Fruit fly (Drosophila melanogaster): ENCODE measurements around the gene S-Lap2.

The S-Lap2 gene

DNA sequence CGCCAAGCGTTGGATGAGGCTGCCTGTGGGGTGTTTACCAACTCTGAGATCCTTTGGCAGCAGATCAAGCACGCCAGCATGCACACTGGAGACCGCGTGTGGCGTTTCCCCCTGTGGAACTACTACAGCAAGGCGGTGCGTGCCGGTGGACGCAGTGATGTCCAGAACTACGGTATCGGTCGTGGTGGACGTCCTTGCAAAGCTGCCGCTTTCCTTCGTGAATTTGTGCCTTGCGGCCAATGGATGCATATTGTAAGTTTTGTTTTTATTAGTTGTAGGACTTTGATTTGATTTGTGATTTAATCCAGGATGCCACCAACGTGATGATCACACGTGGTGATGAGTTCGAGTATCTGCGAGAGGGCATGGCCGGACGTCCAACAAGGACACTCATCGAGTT is 1.8 kb downstream of the S-Lap2 start:
- TF ChIP-seq psq (optimal IDR thresholded peaks at IDR 0.05) = no peak
- TF ChIP-seq Myc (optimal IDR thresholded peaks at IDR 0.05) = no peak
- TF ChIP-seq h (optimal IDR thresholded peaks at IDR 0.05) = no peak
- no peak for TF ChIP-seq insv (optimal IDR thresholded peaks at IDR 0.05)

DNA sequence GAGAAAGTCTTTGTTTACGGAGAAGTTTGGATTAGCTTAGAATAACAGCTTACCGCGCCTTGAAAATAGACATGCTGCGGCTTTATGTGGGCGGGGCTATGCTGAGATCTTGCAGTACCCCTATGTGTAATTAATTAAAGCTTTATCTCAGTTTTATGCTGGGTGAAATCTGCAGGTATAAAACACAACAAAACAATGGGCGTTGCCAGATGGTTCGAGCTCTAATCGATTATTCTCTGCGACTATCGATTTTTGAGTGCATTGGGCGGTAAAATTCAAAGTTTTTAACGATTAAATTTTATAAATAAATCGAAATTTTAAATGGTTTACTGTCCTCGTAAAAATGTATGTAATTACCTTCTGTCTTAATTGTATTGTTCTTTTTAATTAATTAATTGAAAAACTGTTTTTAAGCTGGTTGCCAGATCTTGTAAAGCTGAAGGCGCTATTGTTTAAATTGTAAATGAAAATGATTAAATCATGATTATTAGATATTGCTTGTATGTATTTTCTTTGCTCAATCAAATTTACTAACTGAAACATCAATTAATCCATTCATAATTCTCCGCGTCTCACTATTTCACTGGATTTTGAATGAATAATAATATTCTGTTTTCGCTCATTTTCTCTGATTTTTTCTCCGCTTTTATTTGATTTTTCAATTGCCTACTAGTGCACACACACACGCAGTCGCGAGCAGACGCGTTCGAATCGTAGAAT is 4.2 kb downstream of the S-Lap2 start, which contains the start of the genes GAPsec and Zasp66:
TSS of gene GAPsec (minus strand) at position 200 of the 720 bp plus-strand sequence.
TSS of gene Zasp66 (plus strand) at position 670 of the 720 bp plus-strand sequence.
- TF ChIP-seq Myc (optimal IDR thresholded peaks at IDR 0.05) (no peak), ttk (optimal IDR thresholded peaks at IDR 0.05) (no peak), insv (optimal IDR thresholded peaks at IDR 0.05) (no peak), h (optimal IDR thresholded peaks at IDR 0.05) (no peak), Sin3A (optimal IDR thresholded peaks at IDR 0.05) (no peak)

DNA sequence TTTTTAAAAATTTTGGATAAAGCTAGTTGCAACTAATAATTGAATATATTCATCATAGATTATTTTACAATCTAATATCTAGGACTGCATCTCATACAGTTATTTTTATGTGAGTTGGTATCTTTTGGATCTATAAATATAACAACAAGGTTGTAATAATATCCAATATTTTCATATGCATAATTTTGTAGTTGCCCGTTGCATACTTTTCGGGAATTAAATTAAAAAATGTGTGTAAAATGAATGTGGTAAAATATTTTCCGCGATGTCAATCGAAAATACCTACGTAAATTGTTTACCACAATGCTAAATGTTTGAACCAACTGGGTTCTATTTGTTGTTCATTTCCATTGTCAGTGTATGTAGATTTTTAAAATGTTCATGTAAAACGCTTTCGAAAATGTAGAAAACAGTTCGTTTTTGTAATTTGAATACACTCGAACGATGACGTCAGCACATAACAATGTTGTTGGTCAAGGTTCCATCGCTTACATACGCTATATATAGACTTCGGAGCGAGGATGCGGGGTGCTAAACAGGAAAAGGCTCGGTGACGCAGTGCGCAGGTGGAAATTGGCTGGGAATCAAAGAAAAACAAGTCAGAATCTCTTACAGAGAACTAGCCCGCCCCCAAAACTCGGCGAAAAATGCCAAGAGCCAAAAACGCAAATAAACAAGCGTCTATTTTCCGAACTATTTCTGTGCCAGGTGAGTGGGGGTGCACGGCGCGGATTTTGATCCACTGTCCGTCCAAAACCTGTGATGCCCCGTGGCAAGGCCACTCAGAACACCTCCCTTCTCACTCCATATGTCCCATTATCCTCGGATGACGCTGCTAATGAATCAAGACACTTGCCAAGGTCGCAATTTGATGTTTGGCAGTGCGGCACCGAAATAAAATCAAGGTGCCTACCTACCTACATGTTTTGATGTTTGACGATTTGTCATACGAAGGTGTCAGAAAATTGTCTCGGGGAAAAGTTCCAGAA is 8.4 kb downstream of the S-Lap2 start:
- TF ChIP-seq Myc (optimal IDR thresholded peaks at IDR 0.05) (no peak), ttk (optimal IDR thresholded peaks at IDR 0.05) (no peak), insv (optimal IDR thresholded peaks at IDR 0.05) (no peak), h (optimal IDR thresholded peaks at IDR 0.05) (no peak)

dm6 chr3L:8628964-8629363 is 9.3 kb downstream of the S-Lap2 start:
- TF ChIP-seq Sin3A (optimal IDR thresholded peaks at IDR 0.05) (no peak), insv (optimal IDR thresholded peaks at IDR 0.05) (no peak), psq (optimal IDR thresholded peaks at IDR 0.05) (no peak), ttk (optimal IDR thresholded peaks at IDR 0.05) (no peak), h (optimal IDR thresholded peaks at IDR 0.05) (no peak), Myc (optimal IDR thresholded peaks at IDR 0.05) (no peak)

dm6 chr3L:8629701-8630343 is 10.1 kb downstream of the S-Lap2 start:
- no peak for TF ChIP-seq insv (optimal IDR thresholded peaks at IDR 0.05)
- TF ChIP-seq psq (optimal IDR thresholded peaks at IDR 0.05) = no peak
- no peak for TF ChIP-seq Sin3A (optimal IDR thresholded peaks at IDR 0.05)
- TF ChIP-seq h (optimal IDR thresholded peaks at IDR 0.05) = no peak
- no peak for TF ChIP-seq ttk (optimal IDR thresholded peaks at IDR 0.05)
- no peak for TF ChIP-seq Myc (optimal IDR thresholded peaks at IDR 0.05)

DNA sequence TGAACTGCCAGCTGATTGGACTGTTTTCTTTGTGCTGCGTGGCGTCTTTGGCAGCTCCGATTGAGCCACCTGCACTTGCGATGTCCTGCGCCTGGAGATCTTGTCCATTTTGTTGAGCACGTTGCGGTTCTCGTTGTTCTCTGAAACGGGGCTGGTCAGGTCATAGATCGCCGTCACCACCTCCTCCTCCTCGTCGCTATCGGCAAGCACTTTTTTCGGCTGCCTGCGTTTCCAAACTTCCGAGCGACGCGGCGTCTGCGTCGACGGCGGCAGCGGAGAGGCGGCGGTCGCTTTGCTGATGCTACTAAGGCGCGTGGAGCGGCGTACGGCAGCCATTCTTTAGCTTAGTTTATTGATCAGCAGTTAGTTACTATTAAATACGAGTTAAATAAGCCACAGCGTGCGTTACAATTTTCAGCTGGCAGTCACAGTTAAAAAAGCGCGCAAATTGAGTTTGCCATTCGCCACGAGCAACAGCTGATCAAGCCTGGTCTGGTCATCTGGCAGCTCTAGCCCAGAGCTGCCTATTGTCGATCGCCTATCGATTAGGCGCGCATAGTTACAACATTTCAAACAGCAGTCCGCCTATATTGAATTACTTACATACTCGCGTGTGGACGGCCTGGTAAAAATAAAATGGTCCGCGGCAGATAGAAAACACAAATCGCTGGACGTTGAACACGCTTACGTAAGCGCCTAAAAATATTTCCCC is 14.1 kb downstream of the S-Lap2 start, which contains the start of gene Cdc6:
TSS of gene Cdc6 (minus strand) at position 456 of the 712 bp plus-strand sequence.
- no peak for TF ChIP-seq insv (optimal IDR thresholded peaks at IDR 0.05)
- TF ChIP-seq Myc (optimal IDR thresholded peaks at IDR 0.05) = no peak
- no peak for TF ChIP-seq ttk (optimal IDR thresholded peaks at IDR 0.05)
- TF ChIP-seq h (optimal IDR thresholded peaks at IDR 0.05) = no peak
- no peak for TF ChIP-seq psq (optimal IDR thresholded peaks at IDR 0.05)
- TF ChIP-seq Sin3A (optimal IDR thresholded peaks at IDR 0.05) = no peak

dm6 chr3L:8640139-8640538 is 20.5 kb downstream of the S-Lap2 start, which contains the start of gene Cpr66D:
Gene Cpr66D, plus strand, starts transcription at chr3L:8640439.
- no peak for TF ChIP-seq psq (optimal IDR thresholded peaks at IDR 0.05)
- no peak for TF ChIP-seq ttk (optimal IDR thresholded peaks at IDR 0.05)
- TF ChIP-seq Sin3A (optimal IDR thresholded peaks at IDR 0.05) = no peak
- TF ChIP-seq Myc (optimal IDR thresholded peaks at IDR 0.05) = no peak
- TF ChIP-seq h (optimal IDR thresholded peaks at IDR 0.05) = no peak
- TF ChIP-seq insv (optimal IDR thresholded peaks at IDR 0.05) = no peak

DNA sequence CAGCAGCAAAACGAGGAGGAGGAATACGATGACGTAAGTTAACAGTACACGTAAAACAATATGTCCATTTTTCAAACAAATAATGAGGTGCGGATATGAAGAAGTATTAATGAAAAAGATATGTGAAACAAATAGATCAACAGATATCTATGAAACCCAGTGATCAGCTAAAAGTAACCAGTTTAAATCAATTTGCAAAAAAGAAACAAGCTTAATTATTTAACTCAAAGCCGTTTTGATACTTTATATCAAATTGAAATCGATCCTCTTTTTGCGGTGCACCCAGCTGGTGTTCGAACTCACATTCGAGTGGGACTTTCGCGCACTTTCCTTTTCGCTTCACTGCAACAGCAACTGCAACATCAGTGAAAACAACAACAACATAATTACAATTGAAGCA is 21.4 kb downstream of the S-Lap2 start:
- TF ChIP-seq psq (optimal IDR thresholded peaks at IDR 0.05) (no peak), Myc (optimal IDR thresholded peaks at IDR 0.05) (no peak), h (optimal IDR thresholded peaks at IDR 0.05) (no peak), insv (optimal IDR thresholded peaks at IDR 0.05) (no peak), ttk (optimal IDR thresholded peaks at IDR 0.05) (no peak), Sin3A (optimal IDR thresholded peaks at IDR 0.05) (no peak)

- TF ChIP-seq ttk (optimal IDR thresholded peaks at IDR 0.05) = no peak
- TF ChIP-seq psq (optimal IDR thresholded peaks at IDR 0.05) = no peak
- TF ChIP-seq insv (optimal IDR thresholded peaks at IDR 0.05) = no peak
- TF ChIP-seq Myc (optimal IDR thresholded peaks at IDR 0.05) = no peak
- TF ChIP-seq Sin3A (optimal IDR thresholded peaks at IDR 0.05) = no peak
- TF ChIP-seq h (optimal IDR thresholded peaks at IDR 0.05) = no peak
Measured at dm6 chr3L:8643810-8644552, 24.3 kb downstream of the S-Lap2 start.

- TF ChIP-seq Myc (optimal IDR thresholded peaks at IDR 0.05) (no peak), h (optimal IDR thresholded peaks at IDR 0.05) (no peak), insv (optimal IDR thresholded peaks at IDR 0.05) (no peak), psq (optimal IDR thresholded peaks at IDR 0.05) (no peak), ttk (optimal IDR thresholded peaks at IDR 0.05) (no peak), Sin3A (optimal IDR thresholded peaks at IDR 0.05) (no peak)
Measured at dm6 chr3L:8646821-8647220, 27.1 kb downstream of the S-Lap2 start, which contains the start of the genes CG13305 and Pex7. Gene CG13305, minus strand, starts transcription at chr3L:8646822. Gene Pex7, plus strand, starts transcription at chr3L:8647145.

Data from Kc167 (cell line).